Fruit fly (Drosophila melanogaster): ENCODE data around the gene CG10154.
A peak's percentile ranks its signal among the peaks of the same experiment; 100 is the strongest.

The CG10154 gene

DNA sequence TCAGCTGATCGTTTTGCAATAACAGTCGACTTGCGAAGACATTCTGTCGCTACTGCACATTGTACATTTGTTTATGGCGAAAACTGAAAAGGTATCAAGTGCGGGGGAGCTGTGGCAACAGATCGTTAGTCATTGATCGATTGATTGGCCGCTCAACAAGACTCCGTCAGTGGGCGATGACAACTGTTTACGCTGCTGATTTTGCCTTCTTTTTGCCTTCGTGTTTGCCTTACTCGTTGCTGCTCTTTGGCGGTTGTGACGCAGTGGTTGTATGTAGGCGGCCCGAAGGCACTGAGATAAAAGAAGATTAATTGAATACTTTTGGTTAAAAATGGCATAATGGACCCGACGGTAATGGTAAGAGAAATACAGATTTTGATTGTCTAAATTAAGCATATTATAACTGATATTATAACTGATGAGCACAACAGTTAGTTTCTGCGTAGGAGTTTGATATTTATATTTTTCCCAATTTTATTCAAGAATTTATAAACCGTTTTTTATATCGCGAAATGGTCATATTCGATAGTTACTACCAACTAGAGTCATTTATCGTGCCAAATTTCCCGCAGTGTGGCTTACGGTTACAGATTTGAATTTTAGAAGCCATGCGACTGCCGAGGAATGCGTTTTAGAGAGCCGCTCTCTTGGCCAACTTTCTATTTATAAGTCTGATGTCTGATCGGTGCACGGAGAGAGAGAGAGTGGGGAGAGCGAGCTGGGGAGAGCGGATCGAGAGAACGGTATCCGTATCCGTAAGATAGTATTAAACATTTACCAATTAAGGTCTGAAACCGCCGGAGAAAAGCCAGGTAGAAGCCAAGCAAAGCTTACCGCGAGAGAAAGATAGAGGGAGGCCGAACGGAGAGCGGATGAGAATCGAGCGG, 39.9 kb upstream of the CG10154 start (continued):
- TF ChIP-seq Jarid2 (GFP tag; optimal IDR thresholded peaks at IDR 0.05) (peak; percentile 70), da (GFP tag; optimal IDR thresholded peaks at IDR 0.05) (peak; percentile 28), unpg (GFP tag; optimal IDR thresholded peaks at IDR 0.05) (peak; percentile 87), fru (optimal IDR thresholded peaks at IDR 0.05) (no peak), gem (tag; optimal IDR thresholded peaks at IDR 0.05) (peak; percentile 95), CG10366 (GFP tag; IDR thresholded peaks at IDR 0.05) (peak; percentile 81), stwl (tag; optimal IDR thresholded peaks at IDR 0.05) (no peak), CG17359 (tag; optimal IDR thresholded peaks at IDR 0.05) (peak; percentile 91), ind (GFP tag; optimal IDR thresholded peaks at IDR 0.05) (peak; percentile 88), CG8089 (GFP tag; optimal IDR thresholded peaks at IDR 0.05) (no peak), Mes4 (GFP tag; optimal IDR thresholded peaks at IDR 0.05) (peak; percentile 38), CG11085 (GFP tag; IDR thresholded peaks at IDR 0.05) (peak; percentile 70), Gug (GFP tag; IDR thresholded peaks at IDR 0.05) (peak; percentile 82; the same call in 3 of the 4 replicates), Hr78 (GFP tag; optimal IDR thresholded peaks at IDR 0.05) (peak in 1 of 2 experiments; percentile 83), btn (GFP tag; optimal IDR thresholded peaks at IDR 0.05) (no peak), CG18011 (GFP tag; optimal IDR thresholded peaks at IDR 0.05) (peak; percentile 78), CG6654 (GFP tag; optimal IDR thresholded peaks at IDR 0.05) (peak; percentile 83), CG7987 (GFP tag; optimal IDR thresholded peaks at IDR 0.05) (peak; percentile 59), nerfin-2 (GFP tag; IDR thresholded peaks at IDR 0.05; ENCODE audit: partially characterized antibody) (no peak), sna (GFP tag; IDR thresholded peaks at IDR 0.05; ENCODE audit: partially characterized antibody) (peak; percentile 79), ATbp (GFP tag; optimal IDR thresholded peaks at IDR 0.05) (peak; percentile 91), Drgx (GFP tag; IDR thresholded peaks at IDR 0.05) (peak; percentile 95), HHEX (GFP tag; optimal IDR thresholded peaks at IDR 0.05) (peak; percentile 90), CG30020 (tag; optimal IDR thresholded peaks at IDR 0.05) (peak; percentile 50), chif (GFP tag; optimal IDR thresholded peaks at IDR 0.05) (peak; percentile 56 to 66), mld (GFP tag; IDR thresholded peaks at IDR 0.05; ENCODE audit: partially characterized antibody) (no peak), CG11247 (GFP tag; IDR thresholded peaks at IDR 0.05) (peak; percentile 67), CG12104 (GFP tag; optimal IDR thresholded peaks at IDR 0.05) (peak; percentile 86), esg (GFP tag; conservative IDR thresholded peaks at IDR 0.05) (peak; percentile 84), Nf-YC (tag; optimal IDR thresholded peaks at IDR 0.05) (peak; percentile 74), aop (GFP tag; IDR thresholded peaks at IDR 0.05) (no peak), CG6683 (GFP tag; optimal IDR thresholded peaks at IDR 0.05) (peak; percentile 79), CG4282 (GFP tag; optimal IDR thresholded peaks at IDR 0.05) (peak; percentile 14), wdn (GFP tag; IDR thresholded peaks at IDR 0.05) (peak; percentile 61), scrt (GFP tag; optimal IDR thresholded peaks at IDR 0.05) (peak; percentile 86), CG8281 (tag; optimal IDR thresholded peaks at IDR 0.05) (peak; percentile 72), CG11456 (GFP tag; IDR thresholded peaks at IDR 0.05) (peak; percentile 70; the same call in 2 of the 3 replicates), caup (GFP tag; optimal IDR thresholded peaks at IDR 0.05; ENCODE audit: severe bottlenecking) (peak; percentile 89), MTF-1 (GFP tag; optimal IDR thresholded peaks at IDR 0.05; ENCODE audit: borderline replicate concordance) (peak; percentile 55), Neu2 (GFP tag; optimal IDR thresholded peaks at IDR 0.05; ENCODE audit: borderline replicate concordance) (no peak), pzg (GFP tag; optimal IDR thresholded peaks at IDR 0.05) (no peak), CG3065 (GFP tag; optimal IDR thresholded peaks at IDR 0.05) (peak; percentile 63), tin (GFP tag; optimal IDR thresholded peaks at IDR 0.05) (peak; percentile 87), CG12299 (tag; optimal IDR thresholded peaks at IDR 0.05) (peak; percentile 53), CG12659 (GFP tag; optimal IDR thresholded peaks at IDR 0.05) (peak; percentile 94), CG15479 (GFP tag; optimal IDR thresholded peaks at IDR 0.05) (no peak), cad (GFP tag; optimal IDR thresholded peaks at IDR 0.05) (no peak)
